Fruit fly (Drosophila melanogaster): ENCODE results near the gene Drsl1.

DNA sequence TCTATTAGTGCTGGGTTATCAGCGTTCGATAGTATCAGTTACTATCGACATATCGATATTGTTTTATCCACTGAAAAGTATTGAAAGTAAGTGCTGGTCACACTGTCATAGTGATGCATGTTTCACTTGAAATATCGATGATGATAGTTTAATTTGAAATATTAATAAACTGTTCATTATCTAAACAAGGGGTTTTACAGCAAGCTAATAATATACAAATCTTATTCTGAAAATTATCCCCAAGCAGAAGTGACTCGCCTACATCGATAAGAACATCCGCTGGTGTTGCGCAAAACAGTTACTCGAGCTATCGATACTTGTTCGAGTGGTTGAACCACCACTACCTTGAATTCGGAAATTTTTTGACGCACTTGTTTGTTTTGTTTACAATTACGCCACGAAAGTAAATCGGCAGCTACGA is 16.4 kb downstream of the Drsl1 start, which contains the start of the genes PIG-C, CG12016 and Dpm2:
- TF ChIP-seq insv (optimal IDR thresholded peaks at IDR 0.05) (no peak), psq (optimal IDR thresholded peaks at IDR 0.05) (no peak), h (optimal IDR thresholded peaks at IDR 0.05) (no peak), ttk (optimal IDR thresholded peaks at IDR 0.05) (no peak)
